Fruit fly (Drosophila melanogaster) whole organism, embryonic: Measurements from ENCODE around the gene mldr.

Source experiments
- Adf1 ChIP-seq: fragments of 200-800 bp; sonication (Bioruptor generic); IDR thresholded peaks from 2 replicates; pipeline ENCODE4 v1.3.6; 2022; ENCODE audit warnings: missing biosample characterization, missing genetic modification characterization
- Aef1 ChIP-seq: fragments of 200-800 bp; sonication (Bioruptor generic); IDR thresholded peaks from 3 replicates; pipeline ENCODE4 v1.3.6; 2022; ENCODE audit warnings: missing biosample characterization, missing genetic modification characterization
- C15 ChIP-seq: fragments of 200-800 bp; sonication (Bioruptor generic); IDR thresholded peaks from 3 replicates; pipeline ENCODE4 v1.3.6; 2022; ENCODE audit warnings: missing biosample characterization, missing genetic modification characterization
- CG10366 ChIP-seq: fragments of 200-800 bp; sonication (Bioruptor generic); IDR thresholded peaks from 2 replicates; pipeline ENCODE4 v1.3.6; 2022; ENCODE audit warnings: missing biosample characterization, missing genetic modification characterization
- CG10543 ChIP-seq: fragments of 200-800 bp; sonication (Bioruptor generic); optimal IDR thresholded peaks from 3 replicates; lab custom pipeline; 2017; ENCODE audit warnings: missing biosample characterization, mild to moderate bottlenecking, missing genetic modification characterization, moderate library complexity
- CG11093 ChIP-seq: fragments of 200-800 bp; sonication (Bioruptor generic); IDR thresholded peaks from 3 replicates; pipeline ENCODE4 v1.3.6; 2022; ENCODE audit warnings: missing biosample characterization, missing genetic modification characterization
- CG11560 ChIP-seq: fragments of 200-800 bp; sonication (Bioruptor generic); IDR thresholded peaks from 3 replicates; pipeline ENCODE4 v1.3.6; 2022; ENCODE audit warnings: missing biosample characterization, missing genetic modification characterization
- CG12299 ChIP-seq: fragments of 200-800 bp; sonication (Bioruptor generic); optimal IDR thresholded peaks from 2 replicates; lab custom pipeline; 2018; ENCODE audit warnings: missing biosample characterization, mild to moderate bottlenecking, missing genetic modification characterization
- CG12659 ChIP-seq: fragments of 200-800 bp; sonication (Bioruptor generic); optimal IDR thresholded peaks from 3 replicates; lab custom pipeline; 2017; ENCODE audit warnings: mild to moderate bottlenecking, missing biosample characterization, missing genetic modification reagents, missing genetic modification characterization
- CG13123 ChIP-seq: fragments of 200-800 bp; sonication (Bioruptor generic); optimal IDR thresholded peaks from 2 replicates; lab custom pipeline; 2016; ENCODE audit warnings: missing biosample characterization, missing genetic modification characterization
- CG14050 ChIP-seq: fragments of 200-800 bp; sonication (Bioruptor generic); IDR thresholded peaks from 3 replicates; pipeline ENCODE4 v1.3.6; 2022; ENCODE audit warnings: missing biosample characterization, missing genetic modification characterization
- CG15601 ChIP-seq: fragments of 200-800 bp; sonication (Bioruptor generic); optimal IDR thresholded peaks from 3 replicates; lab custom pipeline; 2019; ENCODE audit warnings: missing biosample characterization, mild to moderate bottlenecking, missing genetic modification characterization, moderate library complexity
- CG1603 ChIP-seq: fragments of 200-800 bp; sonication (Bioruptor generic); optimal IDR thresholded peaks from 2 replicates; lab custom pipeline; 2019; ENCODE audit warnings: missing biosample characterization, mild to moderate bottlenecking, missing genetic modification characterization, moderate library complexity
- CG17829 ChIP-seq: fragments of 200-800 bp; optimal IDR thresholded peaks from 2 replicates; lab custom pipeline; 2019; ENCODE audit warnings: missing biosample characterization, mild to moderate bottlenecking, missing genetic modification characterization, moderate library complexity
- CG18619 ChIP-seq: fragments of 200-800 bp; sonication (Bioruptor generic); optimal IDR thresholded peaks from 3 replicates; lab custom pipeline; 2017; ENCODE audit warnings: missing biosample characterization, mild to moderate bottlenecking, missing genetic modification characterization
- CG2202 ChIP-seq: fragments of 200-800 bp; sonication (Bioruptor generic); optimal IDR thresholded peaks from 2 replicates; lab custom pipeline; 2018; ENCODE audit warnings: missing biosample characterization, mild to moderate bottlenecking, missing genetic modification characterization
- CG2712 ChIP-seq: fragments of 200-800 bp; optimal IDR thresholded peaks from 3 replicates; lab custom pipeline; 2019; ENCODE audit warnings: missing biosample characterization, mild to moderate bottlenecking, missing genetic modification characterization, moderate library complexity
- CG30020 ChIP-seq: fragments of 200-800 bp; optimal IDR thresholded peaks from 2 replicates; lab custom pipeline; 2019; ENCODE audit warnings: missing biosample characterization, mild to moderate bottlenecking, missing genetic modification characterization, moderate library complexity
- CG30403 ChIP-seq: fragments of 200-800 bp; sonication (Bioruptor generic); optimal IDR thresholded peaks from 3 replicates; lab custom pipeline; 2016; ENCODE audit warnings: missing biosample characterization, missing genetic modification characterization
- CG31388 ChIP-seq: fragments of 200-800 bp; sonication (Bioruptor generic); optimal IDR thresholded peaks from 2 replicates; lab custom pipeline; 2016; ENCODE audit warnings: missing biosample characterization, missing genetic modification characterization
- CG33557 ChIP-seq: fragments of 200-800 bp; sonication (Bioruptor generic); optimal IDR thresholded peaks from 2 replicates; lab custom pipeline; 2019; ENCODE audit warnings: missing biosample characterization, mild to moderate bottlenecking, missing genetic modification characterization, moderate library complexity
- CG3726 ChIP-seq: fragments of 200-800 bp; sonication (Bioruptor generic); IDR thresholded peaks from 3 replicates; pipeline ENCODE4, ENCODE4 v1.3.6; 2022; ENCODE audit warnings: missing biosample characterization, missing genetic modification characterization
- CG4820 ChIP-seq: fragments of 200-800 bp; sonication (Bioruptor generic); optimal IDR thresholded peaks from 3 replicates; lab custom pipeline; 2016; ENCODE audit warnings: missing biosample characterization, missing genetic modification characterization
- CG8359 ChIP-seq: fragments of 200-800 bp; sonication (Bioruptor generic); optimal IDR thresholded peaks from 2 replicates; lab custom pipeline; 2017; ENCODE audit warnings: missing biosample characterization, mild to moderate bottlenecking, missing genetic modification characterization, borderline replicate concordance
- CG8478 ChIP-seq: fragments of >200 bp; optimal IDR thresholded peaks from 2 replicates; lab custom pipeline; 2018
- CG9876 ChIP-seq: fragments of 200-800 bp; sonication (Bioruptor generic); optimal IDR thresholded peaks from 2 replicates; lab custom pipeline; 2016; ENCODE audit warnings: missing biosample characterization, missing genetic modification characterization
- Dek ChIP-seq: fragments of 200-800 bp; sonication (Bioruptor generic); optimal IDR thresholded peaks from 3 replicates; lab custom pipeline; 2019; ENCODE audit warnings: missing biosample characterization, mild to moderate bottlenecking, missing genetic modification characterization, moderate library complexity
- Drgx ChIP-seq: fragments of 200-800 bp; sonication (Bioruptor generic); IDR thresholded peaks from 2 replicates; pipeline ENCODE4 v1.3.6; 2022; ENCODE audit warnings: missing biosample characterization, missing genetic modification characterization
- Fer3 ChIP-seq: fragments of 200-800 bp; sonication (Bioruptor generic); optimal IDR thresholded peaks from 2 replicates; lab custom pipeline; 2018; ENCODE audit warnings: missing biosample characterization, mild to moderate bottlenecking, missing genetic modification characterization, moderate library complexity
- H2.0 ChIP-seq: fragments of 200-800 bp; sonication (Bioruptor generic); IDR thresholded peaks from 2 replicates; pipeline ENCODE4 v1.3.6; 2022; ENCODE audit warnings: missing biosample characterization, missing genetic modification characterization
- Hr78 ChIP-seq, 2 experiments: fragments of 200-800 bp in 1 of 2; fragments of >200 bp in 1 of 2; sonication (Bioruptor generic) in 1 of 2; optimal IDR thresholded peaks; 2 replicates each; lab custom pipeline; 2017 to 2019; ENCODE audit warnings: missing biosample characterization in 2 of 2, missing genetic modification characterization in 2 of 2, mild to moderate bottlenecking in 1 of 2, moderate library complexity in 1 of 2
- Mrtf ChIP-seq: fragments of 200-800 bp; sonication (Bioruptor generic); IDR thresholded peaks from 3 replicates; pipeline ENCODE4 v1.3.6; 2022; ENCODE audit warnings: missing biosample characterization, missing genetic modification characterization
- Myb ChIP-seq: fragments of 200-800 bp; sonication (Bioruptor generic); optimal IDR thresholded peaks from 2 replicates; lab custom pipeline; 2016; ENCODE audit warnings: missing biosample characterization, missing genetic modification characterization
- Sry-δ ChIP-seq: fragments of 200-800 bp; sonication (Bioruptor generic); optimal IDR thresholded peaks from 2 replicates; lab custom pipeline; 2016; ENCODE audit warnings: missing biosample characterization, missing genetic modification characterization
- Vsx1 ChIP-seq: fragments of 200-800 bp; sonication (Bioruptor generic); optimal IDR thresholded peaks from 2 replicates; lab custom pipeline; 2017; ENCODE audit warnings: missing biosample characterization, mild to moderate bottlenecking, missing genetic modification characterization, missing genetic modification reagents
- ab ChIP-seq: fragments of 200-800 bp; sonication (Bioruptor generic); optimal IDR thresholded peaks from 2 replicates; lab custom pipeline; 2016; ENCODE audit warnings: missing biosample characterization, missing genetic modification characterization
- bbx ChIP-seq: fragments of 200-800 bp; sonication (Bioruptor generic); IDR thresholded peaks from 2 replicates; pipeline ENCODE4 v1.3.6; 2022; ENCODE audit warnings: missing biosample characterization, missing genetic modification characterization; ENCODE audit not compliant: partially characterized antibody
- dan ChIP-seq: fragments of 200-800 bp; sonication (Bioruptor generic); IDR thresholded peaks from 2 replicates; pipeline ENCODE4 v1.3.6; 2022; ENCODE audit warnings: missing biosample characterization, missing genetic modification characterization
- gem ChIP-seq: fragments of 200-800 bp; sonication (Bioruptor generic); optimal IDR thresholded peaks from 2 replicates; lab custom pipeline; 2019; ENCODE audit warnings: missing biosample characterization, mild to moderate bottlenecking, missing genetic modification characterization, moderate library complexity
- gro ChIP-seq: fragments of 200-800 bp; sonication (Bioruptor generic); optimal IDR thresholded peaks from 2 replicates; lab custom pipeline; 2016; ENCODE audit warnings: missing biosample characterization, missing genetic modification characterization
- h ChIP-seq: fragments of >200 bp; optimal IDR thresholded peaks from 2 replicates; lab custom pipeline; 2017
- her ChIP-seq: fragments of 200-800 bp; sonication (Bioruptor generic); optimal IDR thresholded peaks from 2 replicates; lab custom pipeline; 2016; ENCODE audit warnings: missing biosample characterization, missing genetic modification characterization
- lola ChIP-seq, 3 experiments: fragments of >200 bp in 2 of 3; fragments of 200-800 bp in 1 of 3; sonication (Bioruptor generic) in 1 of 3; optimal IDR thresholded peaks; 2 replicates each; lab custom pipeline; 2017 to 2019; ENCODE audit warnings: missing biosample characterization in 3 of 3, missing genetic modification characterization in 3 of 3, mild to moderate bottlenecking in 1 of 3, moderate library complexity in 1 of 3
- pan ChIP-seq, 4 experiments: fragments of >200 bp in 3 of 4; fragments of 200-800 bp in 1 of 4; sonication (Bioruptor generic) in 1 of 4; optimal IDR thresholded peaks in 3 of 4; IDR thresholded peaks in 1 of 4; 2 replicates each; pipeline versions ENCODE4 v1.3.6 to Lab custom; 2017 to 2022; ENCODE audit warnings: missing biosample characterization in 2 of 4, missing genetic modification characterization in 2 of 4, mixed read lengths in 1 of 4
- pum ChIP-seq: fragments of 200-800 bp; sonication (Bioruptor generic); optimal IDR thresholded peaks from 2 replicates; lab custom pipeline; 2016; ENCODE audit warnings: missing biosample characterization, missing genetic modification characterization
- pzg ChIP-seq: fragments of 200-800 bp; sonication (Bioruptor generic); optimal IDR thresholded peaks from 3 replicates; lab custom pipeline; 2018; ENCODE audit warnings: missing biosample characterization, mild to moderate bottlenecking, missing genetic modification characterization, moderate library complexity
- stwl ChIP-seq: fragments of 200-800 bp; sonication (Bioruptor generic); optimal IDR thresholded peaks from 3 replicates; lab custom pipeline; 2018; ENCODE audit warnings: missing biosample characterization, mild to moderate bottlenecking, missing genetic modification characterization, moderate library complexity
- sug ChIP-seq: fragments of 200-800 bp; optimal IDR thresholded peaks from 2 replicates; lab custom pipeline; 2019; ENCODE audit warnings: missing biosample characterization, mild to moderate bottlenecking, missing genetic modification characterization, moderate library complexity
- twi ChIP-seq: fragments of 200-800 bp; optimal IDR thresholded peaks from 2 replicates; lab custom pipeline; 2019; ENCODE audit warnings: missing biosample characterization, mild to moderate bottlenecking, missing genetic modification characterization, moderate library complexity

Gene mldr

DNA sequence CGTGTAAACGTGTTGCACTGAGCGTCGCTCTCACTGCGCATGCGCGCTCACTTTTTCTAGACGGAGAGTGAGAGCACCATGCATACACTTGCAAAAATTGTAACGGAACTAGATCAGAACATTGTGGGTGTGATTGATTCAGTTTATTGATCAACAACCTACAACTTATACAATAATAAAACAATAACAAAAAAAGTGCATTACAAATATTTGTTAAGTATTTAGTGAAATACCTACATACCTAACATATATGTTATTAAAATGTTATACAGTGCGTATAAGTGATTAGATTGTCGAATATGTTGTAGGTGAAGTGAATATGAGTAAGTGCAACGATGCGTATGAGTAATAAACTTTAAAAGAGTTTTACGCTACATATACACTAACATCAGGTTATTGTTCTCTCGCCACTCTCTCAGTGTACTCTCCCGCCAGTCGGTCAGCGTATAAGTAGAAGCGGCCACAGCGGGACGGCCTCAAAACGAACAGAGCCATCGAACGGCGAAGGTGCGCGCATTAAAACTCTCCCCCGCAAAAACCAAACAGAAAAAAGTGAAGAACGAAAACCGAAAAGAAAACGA, 39.4 kb downstream of the mldr start, which contains the start of gene CG42240 (continued):
- peak; percentile 93 for TF ChIP-seq CG18619 (GFP tag; lab: Kevin White, UChicago)
- TF ChIP-seq pum (GFP tag; lab: Kevin White, UChicago) = peak; percentile 86
- TF ChIP-seq Vsx1 (GFP tag; lab: Kevin White, UChicago) = peak; percentile 78
- peak; percentile 83 for TF ChIP-seq Dek (tag; lab: Kevin White, UChicago)
- TF ChIP-seq CG11093 (GFP tag; lab: Robert Waterston, UW) = peak; percentile 74
- peak; percentile 95 for TF ChIP-seq CG2712
- 0 out of 3 replicates have a peak, but pooled peaks have one; percentile 49 for TF ChIP-seq C15 (GFP tag; lab: Robert Waterston, UW)
- peak; percentile 71 for TF ChIP-seq CG30020
- TF ChIP-seq CG13123 (GFP tag; lab: Kevin White, UChicago) = peak; percentile 55
- TF ChIP-seq CG31388 (GFP tag; lab: Kevin White, UChicago) = peak; percentile 81
- no peak for TF ChIP-seq pzg (GFP tag; lab: Kevin White, UChicago)
- peak; percentile 89 for TF ChIP-seq Drgx
- no peak for TF ChIP-seq ab
- TF ChIP-seq CG15601 (tag; lab: Kevin White, UChicago) = peak; percentile 92
- peak; percentile 79 for TF ChIP-seq Fer3 (tag; lab: Kevin White, UChicago)
- TF ChIP-seq CG17829 (tag; lab: Kevin White, UChicago) = peak; percentile 92
- no peak for TF ChIP-seq stwl (tag; lab: Kevin White, UChicago)
- peak; percentile 96 for TF ChIP-seq CG12659 (GFP tag; lab: Kevin White, UChicago)
- peak; percentile 4; the same call in 1 of the 2 replicates for TF ChIP-seq dan (GFP tag; lab: Robert Waterston, UW)
- peak; percentile 13 for TF ChIP-seq CG9876 (GFP tag; lab: Kevin White, UChicago)
- no peak for TF ChIP-seq pan (optimal IDR thresholded peaks at IDR 0.05; lab: Kevin White, UChicago)
- peak in 1 of 2 experiments; percentile 73 for TF ChIP-seq pan (GFP tag; optimal IDR thresholded peaks at IDR 0.05 in 1 of 2, IDR thresholded peaks at IDR 0.05 in 1 of 2)
- TF ChIP-seq CG33557 (GFP tag; lab: Kevin White, UChicago) = peak; percentile 71
- peak; percentile 21; the same call in 1 of the 2 replicates for TF ChIP-seq Adf1 (GFP tag; lab: Robert Waterston, UW)
- peak; percentile 83 for TF ChIP-seq CG4820 (GFP tag; lab: Kevin White, UChicago)
- TF ChIP-seq her = no peak
- peak; percentile 24 for TF ChIP-seq Sry-δ
- no peak for TF ChIP-seq h (lab: Kevin White, UChicago)
- TF ChIP-seq CG2202 (tag; lab: Kevin White, UChicago) = peak; percentile 79
- peak; percentile 69 for TF ChIP-seq CG8359
- peak; percentile 41 for TF ChIP-seq Myb (GFP tag; lab: Kevin White, UChicago)
- TF ChIP-seq CG10366 = peak; percentile 71
- peak; percentile 60; the same call in 2 of the 3 replicates for TF ChIP-seq CG11560 (tag; lab: Robert Waterston, UW)
- peak; percentile 3 for TF ChIP-seq gro (GFP tag; lab: Kevin White, UChicago)
- peak; percentile 72 for TF ChIP-seq Aef1
- TF ChIP-seq Hr78 (GFP tag; optimal IDR thresholded peaks at IDR 0.05; lab: Kevin White, UChicago) = peak in 1 of 2 experiments; percentile 88
- TF ChIP-seq CG14050 (GFP tag; lab: Robert Waterston, UW) = peak; percentile 58
- peak; percentile 83 for TF ChIP-seq twi
- TF ChIP-seq gem (tag; lab: Kevin White, UChicago) = peak; percentile 95
- TF ChIP-seq H2.0 = peak; percentile 60
- TF ChIP-seq lola (GFP tag; optimal IDR thresholded peaks at IDR 0.05; lab: Kevin White, UChicago) = peak in 1 of 3 experiments; percentile 91
- TF ChIP-seq CG3726 = no peak
- TF ChIP-seq CG30403 = peak; percentile 96
- no peak for TF ChIP-seq CG8478
- TF ChIP-seq bbx (GFP tag; lab: Robert Waterston, UW) = no peak
- peak; percentile 79 for TF ChIP-seq CG10543 (GFP tag; lab: Kevin White, UChicago)
- TF ChIP-seq CG12299 (tag; lab: Kevin White, UChicago) = peak; percentile 81
- peak; percentile 87 for TF ChIP-seq sug (tag; lab: Kevin White, UChicago)
- TF ChIP-seq CG1603 = peak; percentile 70
- TF ChIP-seq Mrtf (GFP tag; lab: Robert Waterston, UW) = no peak; the same call in 2 of the 3 replicates
